Worm (Caenorhabditis elegans): Measurements from ENCODE around the gene C35B1.3.
A peak's percentile ranks its signal among the peaks of the same experiment; 100 is the strongest.

Gene C35B1.3

DNA sequence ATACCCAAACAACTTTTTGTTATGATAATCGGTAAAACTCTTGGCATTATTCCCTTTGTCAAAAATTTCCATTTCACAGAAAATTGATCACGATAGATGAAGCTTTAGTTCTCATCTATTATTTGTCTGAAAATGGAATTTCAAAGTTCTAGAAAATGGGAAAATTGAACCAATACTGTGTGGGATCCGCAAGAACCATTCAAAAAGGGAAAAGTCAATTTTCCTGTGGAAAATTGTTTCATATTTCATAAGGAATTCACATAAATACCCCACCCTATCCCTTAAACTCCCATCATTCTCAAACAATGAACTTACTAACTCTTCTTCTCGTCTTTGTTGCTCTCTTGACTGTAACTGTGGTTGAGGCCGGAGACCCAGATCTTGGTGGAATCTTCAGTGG, at the start of gene C35B1.3, which contains the start of gene C35B1.9:
Gene C35B1.3 (plus strand): TSS at position 306 of the 400 bp plus-strand sequence.
Gene C35B1.9 (minus strand): TSS at position 101 of the 400 bp plus-strand sequence.
- TF ChIP-seq dao-5 (tag; optimal IDR thresholded peaks at IDR 0.05) (no peak), him-1 (tag; optimal IDR thresholded peaks at IDR 0.05) (no peak), W03F9.2 (tag; optimal IDR thresholded peaks at IDR 0.05) (no peak)

DNA sequence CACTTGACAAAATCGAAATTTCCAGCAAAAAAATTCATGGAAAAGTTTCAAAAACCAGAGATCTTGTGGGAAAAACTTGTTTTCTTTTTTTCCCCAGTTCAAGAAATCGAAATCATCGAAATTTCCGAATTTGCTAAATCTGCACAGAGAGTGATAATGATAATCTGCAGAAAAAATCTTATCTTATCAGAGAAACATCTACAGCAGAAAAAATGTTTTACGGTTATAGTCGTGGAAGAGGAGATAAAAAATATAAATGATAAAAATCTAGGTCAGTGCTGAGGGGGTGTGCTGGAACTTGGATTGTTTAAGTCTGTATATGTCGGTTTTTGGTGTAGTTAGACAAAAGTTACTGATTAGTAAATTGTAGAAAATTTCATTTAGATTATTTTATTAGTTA, 48.6 kb upstream of the C35B1.3 start:
- TF ChIP-seq W03F9.2 (tag; optimal IDR thresholded peaks at IDR 0.05) (no peak), him-1 (tag; optimal IDR thresholded peaks at IDR 0.05) (no peak), dao-5 (tag; optimal IDR thresholded peaks at IDR 0.05) (no peak)

DNA sequence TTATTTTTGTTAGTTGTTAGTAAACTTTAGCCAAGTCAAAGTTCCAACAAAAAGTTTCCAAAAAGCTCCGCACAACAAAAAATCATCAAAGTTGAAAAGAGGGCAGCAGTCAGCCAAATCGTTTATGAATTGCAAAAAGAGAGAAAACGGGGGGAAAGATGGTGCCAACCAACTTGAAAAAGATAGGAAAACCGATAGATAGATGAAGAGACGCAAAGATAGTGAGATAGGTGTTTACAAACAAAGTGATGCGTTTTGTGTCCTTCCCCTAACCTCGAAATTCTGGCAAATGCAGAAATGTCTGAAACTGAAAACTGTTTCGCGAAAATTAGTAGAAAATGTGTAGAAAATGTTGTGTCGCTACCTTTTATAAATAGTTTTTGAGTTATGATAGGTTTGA, 47.5 kb upstream of the C35B1.3 start:
- TF ChIP-seq W03F9.2 (tag; optimal IDR thresholded peaks at IDR 0.05) (no peak), dao-5 (tag; optimal IDR thresholded peaks at IDR 0.05) (no peak)

DNA sequence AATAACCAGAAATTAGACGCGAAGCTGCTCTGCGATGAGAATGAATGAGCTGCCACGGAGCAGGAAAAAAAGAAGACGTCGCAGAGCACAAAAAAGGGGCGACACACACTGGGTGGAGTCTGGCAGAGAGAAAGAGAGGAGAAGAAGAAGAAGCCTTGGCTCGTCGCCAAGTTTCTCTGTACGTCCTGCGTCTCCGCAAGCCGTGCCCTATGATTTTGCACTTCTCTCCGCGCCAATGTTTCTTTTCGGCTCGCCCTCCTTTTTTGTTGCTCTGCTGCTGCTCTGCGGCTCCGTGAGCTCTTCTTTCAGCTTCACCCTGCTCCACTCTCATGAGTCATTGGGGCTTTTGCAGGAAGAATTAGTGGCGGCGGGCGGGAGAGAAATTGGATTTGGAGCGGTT, 46.1 kb upstream of the C35B1.3 start, which contains the start of gene hlh-30:
Gene hlh-30 (minus strand): TSS at position 69 of the 400 bp plus-strand sequence.
- TF ChIP-seq dao-5 (tag; optimal IDR thresholded peaks at IDR 0.05) (no peak), W03F9.2 (tag; optimal IDR thresholded peaks at IDR 0.05) (no peak), him-1 (tag; optimal IDR thresholded peaks at IDR 0.05) (peak; percentile 90)

DNA sequence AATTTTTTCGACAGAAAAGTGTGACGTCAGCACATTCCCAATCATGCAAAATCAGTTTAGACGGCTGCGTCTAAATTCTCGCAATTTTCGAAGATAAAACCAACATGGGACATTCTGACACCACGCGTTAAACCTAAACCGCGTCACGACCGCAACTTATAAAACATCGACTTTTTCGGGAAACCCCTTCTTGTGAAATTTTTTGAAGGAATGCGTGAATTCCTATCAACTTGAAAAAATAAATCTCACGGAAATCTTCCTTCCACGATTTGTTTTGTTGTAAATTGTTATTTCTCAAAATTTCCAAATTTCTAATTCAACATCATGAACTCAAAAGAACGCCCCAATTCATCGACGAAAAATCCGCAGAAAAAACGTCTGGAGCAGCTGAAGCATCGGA, 41.0 kb upstream of the C35B1.3 start, which contains the start of gene F35F11.2:
Gene F35F11.2 (plus strand): TSS at position 301 of the 400 bp plus-strand sequence.
- TF ChIP-seq W03F9.2 (tag; optimal IDR thresholded peaks at IDR 0.05) (no peak), dao-5 (tag; optimal IDR thresholded peaks at IDR 0.05) (no peak), him-1 (tag; optimal IDR thresholded peaks at IDR 0.05) (no peak)

DNA sequence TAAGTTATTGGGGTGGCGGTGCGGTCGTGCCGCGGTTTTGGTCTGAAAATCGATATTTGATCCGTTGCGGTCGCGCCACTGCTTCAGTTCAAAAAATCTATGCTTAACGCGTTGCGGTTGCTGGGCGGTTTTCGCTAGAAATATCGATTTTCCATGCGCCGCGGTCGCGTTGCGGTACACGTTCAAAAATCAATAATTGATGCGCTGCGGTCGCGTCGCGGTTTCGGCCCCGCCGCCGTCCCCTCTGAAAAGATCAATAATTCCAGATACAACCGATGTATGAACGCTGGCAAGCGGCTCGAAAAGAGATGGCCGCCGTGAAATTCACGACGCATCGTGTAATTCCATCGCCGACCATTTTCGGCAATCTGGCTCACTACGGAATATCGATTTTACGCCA, 39.9 kb upstream of the C35B1.3 start:
- TF ChIP-seq dao-5 (tag; optimal IDR thresholded peaks at IDR 0.05) (no peak), W03F9.2 (tag; optimal IDR thresholded peaks at IDR 0.05) (no peak), him-1 (tag; optimal IDR thresholded peaks at IDR 0.05) (no peak)

DNA sequence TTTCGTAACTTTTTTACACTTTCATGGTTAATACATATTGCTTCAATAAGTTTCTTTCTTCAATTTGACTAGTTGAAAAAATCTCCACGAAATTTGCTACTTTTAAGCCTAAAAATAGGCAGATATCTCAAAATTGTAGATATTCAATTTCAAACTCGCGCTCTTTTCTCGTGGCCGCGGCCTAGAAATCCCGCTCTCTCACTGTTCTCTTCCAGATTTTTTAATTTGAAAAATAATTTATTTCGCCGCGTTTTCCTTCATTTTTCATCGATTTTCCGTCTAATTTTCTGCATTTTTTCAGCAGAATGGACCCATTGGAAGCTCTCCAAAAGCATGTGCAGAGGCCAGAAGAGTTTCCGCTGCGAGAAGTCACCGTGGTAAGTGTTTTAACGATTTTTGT, 38.7 kb upstream of the C35B1.3 start, which contains the start of gene cdc-73:
Gene cdc-73 (plus strand): TSS at position 302 of the 400 bp plus-strand sequence.
- TF ChIP-seq dao-5 (tag; optimal IDR thresholded peaks at IDR 0.05): no peak
- peak; percentile 44 for TF ChIP-seq W03F9.2 (tag; optimal IDR thresholded peaks at IDR 0.05)

DNA sequence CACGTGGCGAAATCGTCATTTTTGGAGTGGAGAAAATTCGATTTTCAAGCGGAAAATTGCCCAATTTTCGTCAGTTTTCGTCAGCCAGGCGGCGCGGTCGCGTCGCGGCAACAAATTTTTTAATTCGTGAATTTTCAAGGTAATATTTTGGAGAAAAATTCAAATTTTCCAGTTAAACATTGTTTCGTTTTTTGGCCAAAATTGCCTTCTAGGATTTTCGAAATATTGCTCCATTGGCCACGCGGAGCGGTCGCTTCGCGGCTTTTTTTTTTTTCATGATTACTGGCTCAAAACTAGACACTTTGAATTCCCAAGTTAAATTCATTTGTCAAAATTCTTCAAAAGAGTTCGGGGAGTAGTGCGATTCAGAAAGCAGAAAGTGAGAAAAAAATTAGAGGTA, 33.3 kb upstream of the C35B1.3 start:
- TF ChIP-seq dao-5 (tag; optimal IDR thresholded peaks at IDR 0.05) (no peak), him-1 (tag; optimal IDR thresholded peaks at IDR 0.05) (no peak), W03F9.2 (tag; optimal IDR thresholded peaks at IDR 0.05) (no peak)

DNA sequence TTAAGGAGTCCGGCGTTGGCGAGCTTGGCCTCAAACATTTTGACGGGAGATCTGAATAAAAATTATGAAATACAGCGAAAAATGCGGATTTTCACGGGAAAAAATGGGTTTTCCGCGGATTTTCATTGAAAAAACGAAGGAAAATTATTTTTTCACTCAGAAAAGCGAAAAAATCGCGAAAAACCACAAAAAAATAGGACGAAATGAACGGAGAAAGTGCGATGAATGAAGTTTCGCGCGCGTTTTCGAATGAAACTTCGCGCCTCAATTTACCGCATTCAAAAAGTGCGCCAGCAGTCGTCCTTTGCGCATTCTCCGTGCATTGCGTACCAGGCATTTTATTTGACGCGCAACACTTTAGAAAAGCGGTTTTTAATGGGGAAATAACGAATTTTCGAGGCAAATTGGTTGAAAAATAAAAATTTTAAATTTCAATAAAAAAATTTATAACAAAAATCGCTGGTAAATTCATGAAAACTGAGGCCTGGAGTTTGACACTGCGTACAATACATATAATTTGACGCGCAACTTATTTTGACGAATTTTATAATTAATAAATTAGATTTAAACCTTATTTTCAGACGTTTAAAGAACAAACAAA, 31.5 kb upstream of the C35B1.3 start, which contains the start of gene pcn-1:
Gene pcn-1 (minus strand): TSS at position 51 of the 601 bp plus-strand sequence.
- peak; percentile 91 for TF ChIP-seq him-1 (tag; optimal IDR thresholded peaks at IDR 0.05)
- peak; percentile 95 for TF ChIP-seq W03F9.2 (tag; optimal IDR thresholded peaks at IDR 0.05)
- peak; percentile 3 for TF ChIP-seq dao-5 (tag; optimal IDR thresholded peaks at IDR 0.05)

DNA sequence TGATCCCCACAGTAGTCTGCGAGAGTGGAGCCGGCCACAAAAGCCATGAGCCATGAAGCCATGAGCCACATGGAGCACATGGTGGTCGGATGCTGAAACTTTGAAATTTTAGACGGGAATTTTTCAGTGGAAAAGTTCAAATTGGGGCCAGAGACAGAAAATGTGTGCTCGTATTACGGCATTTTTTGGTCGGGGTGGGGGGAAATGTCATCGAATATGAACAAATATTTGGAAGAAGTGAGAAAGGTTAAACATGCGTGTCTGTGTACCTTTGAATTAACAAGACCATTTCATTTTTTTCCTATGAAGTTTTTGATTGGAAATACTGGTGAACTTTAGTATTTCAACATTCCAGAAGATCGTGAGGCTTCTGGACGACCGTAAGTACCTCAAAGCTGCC, 29.4 kb upstream of the C35B1.3 start, which contains the start of gene wrt-5:
Gene wrt-5 (minus strand): TSS at position 101 of the 400 bp plus-strand sequence.
- TF ChIP-seq him-1 (tag; optimal IDR thresholded peaks at IDR 0.05): no peak
- TF ChIP-seq dao-5 (tag; optimal IDR thresholded peaks at IDR 0.05): no peak
- TF ChIP-seq W03F9.2 (tag; optimal IDR thresholded peaks at IDR 0.05): no peak

DNA sequence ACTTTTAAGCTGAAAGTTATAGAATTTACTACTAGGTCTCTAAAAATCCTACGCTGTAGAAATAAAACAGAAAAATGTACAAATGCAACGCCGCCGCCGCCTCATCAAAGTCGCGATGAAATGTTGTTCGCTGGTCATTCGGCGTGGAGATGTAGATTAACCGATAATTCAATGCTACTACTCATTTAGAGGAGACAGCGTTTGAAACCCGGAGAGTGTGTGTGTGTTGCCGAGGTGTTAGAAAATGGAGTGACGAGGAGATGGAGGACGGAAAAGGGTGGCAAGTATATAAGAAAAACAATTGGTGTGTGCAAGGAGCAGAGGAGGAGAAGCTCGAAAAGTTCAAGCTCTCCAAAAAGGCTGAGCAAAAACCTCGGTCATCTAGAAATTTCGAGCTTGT, 28.7 kb upstream of the C35B1.3 start:
- no peak for TF ChIP-seq W03F9.2 (tag; optimal IDR thresholded peaks at IDR 0.05)
- TF ChIP-seq dao-5 (tag; optimal IDR thresholded peaks at IDR 0.05): no peak
- no peak for TF ChIP-seq him-1 (tag; optimal IDR thresholded peaks at IDR 0.05)

DNA sequence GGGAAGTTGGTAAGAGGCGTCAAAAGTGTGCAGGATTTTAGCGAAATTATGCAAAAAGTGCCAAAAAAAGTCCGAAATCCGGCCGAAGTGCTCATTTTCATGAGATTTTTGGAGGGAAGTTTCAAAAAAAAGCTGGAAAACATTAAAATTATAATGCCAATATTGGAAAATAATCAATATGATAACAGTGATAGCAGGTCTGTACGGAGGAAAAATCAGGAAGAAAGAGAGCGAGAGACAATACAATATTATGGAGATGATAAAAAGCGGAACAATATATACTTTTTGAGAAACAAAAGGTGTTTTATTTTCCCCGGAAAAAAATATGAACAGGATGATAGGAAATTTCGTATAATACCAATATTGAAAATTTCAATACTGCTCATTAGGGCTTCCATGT, 27.5 kb upstream of the C35B1.3 start:
- TF ChIP-seq W03F9.2 (tag; optimal IDR thresholded peaks at IDR 0.05) (no peak), dao-5 (tag; optimal IDR thresholded peaks at IDR 0.05) (no peak), him-1 (tag; optimal IDR thresholded peaks at IDR 0.05) (no peak)

DNA sequence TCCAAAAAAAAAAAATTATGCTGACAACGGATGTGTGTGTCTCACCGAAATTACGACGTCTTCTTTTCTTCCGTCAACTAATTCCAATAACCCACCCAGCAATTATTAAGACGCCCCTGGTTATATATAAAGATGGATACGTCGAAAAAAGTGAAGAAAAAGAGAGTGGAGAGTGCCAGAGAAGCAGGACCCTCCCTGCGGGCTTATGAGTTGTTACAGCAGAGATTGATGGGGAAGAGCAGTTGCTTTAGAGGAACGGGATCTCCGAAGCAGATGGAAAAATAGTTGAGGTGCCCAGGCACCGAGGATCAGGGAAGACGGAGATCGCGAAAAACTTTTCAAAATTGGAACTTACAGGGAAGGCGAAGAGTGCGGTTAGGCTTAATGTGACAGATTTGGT, 25.7 kb upstream of the C35B1.3 start:
- TF ChIP-seq dao-5 (tag; optimal IDR thresholded peaks at IDR 0.05) (no peak), him-1 (tag; optimal IDR thresholded peaks at IDR 0.05) (no peak), W03F9.2 (tag; optimal IDR thresholded peaks at IDR 0.05) (no peak)

DNA sequence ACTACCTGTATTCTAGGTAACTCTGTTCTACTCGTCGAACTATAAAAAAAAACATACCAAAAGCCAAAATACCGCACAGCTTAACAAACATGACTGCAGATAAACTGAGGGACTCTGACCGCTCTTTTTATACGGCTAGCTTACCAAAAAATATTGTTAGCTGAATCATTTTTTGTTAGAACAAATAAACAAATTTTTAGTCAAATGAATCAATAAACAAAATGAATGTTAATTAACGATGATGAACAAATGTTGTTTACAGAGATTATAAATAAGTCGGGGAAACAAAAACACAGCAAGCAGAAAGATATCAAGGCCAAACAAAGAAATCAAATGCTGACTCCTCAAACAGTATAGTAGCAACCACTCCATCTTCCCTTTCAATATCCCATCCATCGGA, 17.4 kb upstream of the C35B1.3 start, which contains the start of gene ilys-6:
Gene ilys-6 (minus strand): TSS at position 101 of the 400 bp plus-strand sequence.
- no peak for TF ChIP-seq him-1 (tag; optimal IDR thresholded peaks at IDR 0.05)
- no peak for TF ChIP-seq dao-5 (tag; optimal IDR thresholded peaks at IDR 0.05)
- TF ChIP-seq W03F9.2 (tag; optimal IDR thresholded peaks at IDR 0.05): no peak

DNA sequence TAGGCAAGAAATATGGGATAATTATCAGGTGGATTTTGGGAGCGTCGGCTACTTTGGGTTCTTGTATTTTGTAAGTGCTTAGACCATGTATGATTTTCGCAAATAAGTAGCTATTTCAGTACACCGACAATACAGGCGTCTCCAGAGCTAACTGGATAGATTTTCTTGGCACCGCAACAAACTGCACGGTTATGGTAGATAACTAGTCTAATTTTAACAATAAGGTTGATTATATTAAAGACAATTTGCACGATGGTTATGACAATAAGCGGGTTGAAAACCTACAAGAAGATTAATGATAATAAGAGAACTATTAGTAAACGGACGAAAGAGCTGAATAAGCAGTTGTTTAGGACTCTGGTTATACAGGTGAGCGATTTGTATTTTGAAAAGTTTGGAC, 13.6 kb upstream of the C35B1.3 start:
- TF ChIP-seq W03F9.2 (tag; optimal IDR thresholded peaks at IDR 0.05) (no peak), dao-5 (tag; optimal IDR thresholded peaks at IDR 0.05) (no peak), him-1 (tag; optimal IDR thresholded peaks at IDR 0.05) (no peak)

Data from whole organism, L4/young adult.